Fruit fly (Drosophila melanogaster): ENCODE data around the gene Mps1.

The Mps1 gene

DNA sequence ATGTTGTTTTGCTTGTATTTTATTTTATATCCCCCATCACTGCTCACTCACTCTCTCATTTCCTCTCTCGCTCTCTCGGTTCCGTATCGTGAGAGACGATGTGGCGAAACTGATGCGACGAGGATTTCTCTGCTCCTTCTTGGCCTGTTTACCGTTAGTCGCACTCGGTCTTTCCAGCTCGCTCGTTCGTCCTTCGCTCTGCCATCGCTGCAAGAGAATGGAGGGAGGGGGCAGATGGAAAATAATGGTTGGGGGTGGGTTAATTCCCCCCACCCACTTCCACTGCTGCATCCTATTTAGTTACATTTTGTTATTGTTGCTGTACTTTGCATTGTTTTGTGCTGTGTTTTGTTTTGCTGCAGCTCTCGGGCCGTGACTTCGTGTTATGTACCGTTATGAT lies 17.2 kb upstream of the Mps1 start:
- TF ChIP-seq usp (GFP tag; optimal IDR thresholded peaks at IDR 0.05): no peak
- no peak for TF ChIP-seq CG8478 (optimal IDR thresholded peaks at IDR 0.05)
- no peak for TF ChIP-seq EcR (GFP tag; optimal IDR thresholded peaks at IDR 0.05)
- no peak for TF ChIP-seq psq (optimal IDR thresholded peaks at IDR 0.05)
- TF ChIP-seq Dll (optimal IDR thresholded peaks at IDR 0.05): no peak
- TF ChIP-seq pan (optimal IDR thresholded peaks at IDR 0.05): no peak

DNA sequence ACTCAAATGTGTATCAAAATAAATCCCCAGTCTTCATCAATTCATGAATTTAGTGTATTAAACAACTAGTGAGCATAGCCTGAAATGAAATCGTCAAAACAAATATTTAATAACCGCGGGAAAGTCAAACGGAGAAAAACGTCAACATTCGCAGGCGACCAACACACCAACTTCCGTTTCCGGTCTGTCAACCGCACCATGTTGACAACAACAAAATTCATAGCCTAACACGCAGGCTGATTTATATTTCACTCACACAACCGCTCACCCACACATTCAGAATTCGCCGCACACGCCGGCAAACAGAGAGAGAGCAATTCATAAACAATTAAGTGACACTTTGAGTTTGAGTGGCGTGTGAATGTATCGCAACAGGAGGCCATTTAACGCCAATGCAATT lies 16.0 kb upstream of the Mps1 start:
- TF ChIP-seq Dll (optimal IDR thresholded peaks at IDR 0.05) (no peak), CG8478 (optimal IDR thresholded peaks at IDR 0.05) (no peak), usp (GFP tag; optimal IDR thresholded peaks at IDR 0.05) (no peak), pan (optimal IDR thresholded peaks at IDR 0.05) (no peak), EcR (GFP tag; optimal IDR thresholded peaks at IDR 0.05) (no peak), psq (optimal IDR thresholded peaks at IDR 0.05) (no peak)

DNA sequence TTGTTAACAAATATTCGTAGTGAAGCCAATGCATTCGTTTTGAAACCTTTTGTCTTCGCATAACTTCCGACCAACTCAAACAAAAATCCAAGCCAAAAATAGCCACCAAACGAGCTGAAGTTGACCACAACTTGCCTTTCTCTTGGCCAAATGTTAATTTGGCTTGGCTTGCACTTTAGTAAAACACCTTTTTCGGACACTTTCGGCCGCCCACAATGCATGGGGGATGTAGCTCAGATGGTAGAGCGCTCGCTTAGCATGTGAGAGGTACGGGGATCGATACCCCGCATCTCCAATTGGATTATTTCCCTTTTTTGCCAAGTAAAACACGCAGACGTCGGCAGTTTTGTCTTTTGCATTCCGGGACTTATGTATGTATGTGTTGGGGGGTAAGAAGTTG lies 14.1 kb upstream of the Mps1 start:
- TF ChIP-seq psq (optimal IDR thresholded peaks at IDR 0.05) (no peak), CG8478 (optimal IDR thresholded peaks at IDR 0.05) (no peak), Dll (optimal IDR thresholded peaks at IDR 0.05) (no peak), usp (GFP tag; optimal IDR thresholded peaks at IDR 0.05) (no peak), EcR (GFP tag; optimal IDR thresholded peaks at IDR 0.05) (no peak), pan (optimal IDR thresholded peaks at IDR 0.05) (no peak)

DNA sequence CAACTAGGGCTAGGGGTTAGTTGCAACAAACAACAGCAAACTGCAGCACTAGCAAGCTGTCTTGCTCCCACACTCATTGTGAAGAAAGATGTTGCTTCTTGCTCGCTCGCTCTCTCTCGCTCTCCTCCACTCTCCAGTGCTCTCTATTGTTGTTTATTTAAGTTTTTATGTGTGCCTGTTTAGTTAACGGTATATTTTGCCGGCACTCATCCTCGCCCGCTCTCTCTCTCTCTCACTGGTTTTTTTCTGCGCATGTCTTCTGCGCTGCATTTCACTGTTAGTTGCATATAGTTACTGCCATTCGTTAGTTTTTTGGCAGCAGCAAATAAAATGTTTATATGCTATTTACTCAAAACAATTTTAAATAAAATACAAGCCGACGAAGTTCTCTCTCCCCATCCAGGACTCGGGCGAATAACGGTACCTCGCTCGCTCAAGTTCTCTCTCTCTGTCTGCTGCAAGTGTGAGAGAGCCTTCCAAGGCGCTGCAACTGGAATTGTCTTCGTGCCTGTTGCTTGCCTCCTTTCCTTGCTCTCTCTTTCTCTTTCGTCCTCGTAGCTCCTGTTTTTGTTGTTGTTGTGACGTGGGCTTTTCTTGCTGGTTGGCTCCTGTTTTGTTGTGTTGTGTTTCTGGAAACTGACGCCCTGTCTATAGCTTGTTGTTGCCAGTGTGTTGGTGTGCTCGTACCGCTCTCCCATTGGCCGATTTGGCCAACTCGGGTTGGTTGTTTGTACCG lies 4.8 kb upstream of the Mps1 start:
- TF ChIP-seq Dll (optimal IDR thresholded peaks at IDR 0.05): no peak
- no peak for TF ChIP-seq CG8478 (optimal IDR thresholded peaks at IDR 0.05)
- TF ChIP-seq psq (optimal IDR thresholded peaks at IDR 0.05): no peak
- no peak for TF ChIP-seq usp (GFP tag; optimal IDR thresholded peaks at IDR 0.05)
- no peak for TF ChIP-seq EcR (GFP tag; optimal IDR thresholded peaks at IDR 0.05)
- no peak for TF ChIP-seq pan (optimal IDR thresholded peaks at IDR 0.05)

DNA sequence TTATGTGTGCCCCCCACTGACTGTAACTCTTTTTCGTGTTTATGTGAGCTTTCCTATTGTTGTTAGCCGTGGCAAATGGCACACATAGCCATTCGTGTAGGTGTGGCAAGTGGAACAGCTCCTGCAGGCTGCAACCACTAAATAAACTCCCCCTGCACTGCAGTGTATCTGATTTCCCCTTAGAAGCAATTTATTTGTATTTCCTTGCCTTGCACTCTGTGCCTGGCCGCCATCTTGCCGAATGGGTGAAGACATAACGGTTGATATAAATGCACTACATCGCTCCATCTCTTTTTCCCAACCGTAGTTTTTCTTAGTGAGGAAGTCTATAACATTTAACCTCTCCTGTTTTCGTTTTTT lies 4.3 kb upstream of the Mps1 start:
- TF ChIP-seq CG8478 (optimal IDR thresholded peaks at IDR 0.05) (no peak), usp (GFP tag; optimal IDR thresholded peaks at IDR 0.05) (no peak), EcR (GFP tag; optimal IDR thresholded peaks at IDR 0.05) (no peak), psq (optimal IDR thresholded peaks at IDR 0.05) (no peak), pan (optimal IDR thresholded peaks at IDR 0.05) (no peak), Dll (optimal IDR thresholded peaks at IDR 0.05) (no peak)

DNA sequence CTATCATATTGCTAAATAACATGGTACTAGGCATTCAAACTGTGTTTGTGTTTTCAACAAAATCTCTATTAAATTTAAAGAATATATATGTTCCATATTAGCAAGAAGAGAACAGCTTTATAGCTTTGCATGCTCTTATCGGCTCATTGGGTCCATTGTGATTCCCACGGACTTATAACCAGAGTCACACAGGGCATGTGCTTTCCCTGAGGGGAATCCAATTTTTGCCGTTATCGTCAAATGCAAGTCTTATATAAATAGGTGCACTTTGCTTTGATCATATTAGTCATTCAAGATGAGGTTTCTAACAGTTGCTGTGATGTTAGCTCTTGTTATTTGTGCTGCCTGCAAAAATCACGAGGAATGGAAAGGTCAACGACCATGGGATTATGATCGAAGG lies 3.8 kb upstream of the Mps1 start, which contains the start of gene CG45045:
CG45045 (plus strand) TSS at position 294 of the 400 bp plus-strand sequence.
- TF ChIP-seq EcR (GFP tag; optimal IDR thresholded peaks at IDR 0.05): no peak
- TF ChIP-seq CG8478 (optimal IDR thresholded peaks at IDR 0.05): no peak
- no peak for TF ChIP-seq Dll (optimal IDR thresholded peaks at IDR 0.05)
- no peak for TF ChIP-seq psq (optimal IDR thresholded peaks at IDR 0.05)
- TF ChIP-seq usp (GFP tag; optimal IDR thresholded peaks at IDR 0.05): no peak

DNA sequence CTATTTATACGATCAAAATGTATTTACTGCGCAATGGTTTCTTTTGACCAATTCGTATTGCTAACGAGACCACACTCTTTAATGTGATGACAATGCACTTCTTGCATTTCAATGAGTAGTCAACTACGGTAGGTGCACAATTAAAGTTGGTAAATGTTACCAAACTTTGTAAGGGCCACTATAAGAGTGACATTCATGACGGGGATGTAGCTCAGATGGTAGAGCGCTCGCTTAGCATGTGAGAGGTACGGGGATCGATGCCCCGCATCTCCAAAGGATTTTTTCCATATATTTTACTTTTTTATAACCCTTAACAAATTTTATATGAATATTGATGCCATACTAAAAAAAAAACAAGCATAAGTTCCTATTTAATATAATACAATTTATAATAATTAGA lies 3.1 kb upstream of the Mps1 start:
- TF ChIP-seq psq (optimal IDR thresholded peaks at IDR 0.05): no peak
- no peak for TF ChIP-seq usp (GFP tag; optimal IDR thresholded peaks at IDR 0.05)
- TF ChIP-seq CG8478 (optimal IDR thresholded peaks at IDR 0.05): no peak
- no peak for TF ChIP-seq Dll (optimal IDR thresholded peaks at IDR 0.05)
- TF ChIP-seq pan (optimal IDR thresholded peaks at IDR 0.05): no peak
- no peak for TF ChIP-seq EcR (GFP tag; optimal IDR thresholded peaks at IDR 0.05)

DNA sequence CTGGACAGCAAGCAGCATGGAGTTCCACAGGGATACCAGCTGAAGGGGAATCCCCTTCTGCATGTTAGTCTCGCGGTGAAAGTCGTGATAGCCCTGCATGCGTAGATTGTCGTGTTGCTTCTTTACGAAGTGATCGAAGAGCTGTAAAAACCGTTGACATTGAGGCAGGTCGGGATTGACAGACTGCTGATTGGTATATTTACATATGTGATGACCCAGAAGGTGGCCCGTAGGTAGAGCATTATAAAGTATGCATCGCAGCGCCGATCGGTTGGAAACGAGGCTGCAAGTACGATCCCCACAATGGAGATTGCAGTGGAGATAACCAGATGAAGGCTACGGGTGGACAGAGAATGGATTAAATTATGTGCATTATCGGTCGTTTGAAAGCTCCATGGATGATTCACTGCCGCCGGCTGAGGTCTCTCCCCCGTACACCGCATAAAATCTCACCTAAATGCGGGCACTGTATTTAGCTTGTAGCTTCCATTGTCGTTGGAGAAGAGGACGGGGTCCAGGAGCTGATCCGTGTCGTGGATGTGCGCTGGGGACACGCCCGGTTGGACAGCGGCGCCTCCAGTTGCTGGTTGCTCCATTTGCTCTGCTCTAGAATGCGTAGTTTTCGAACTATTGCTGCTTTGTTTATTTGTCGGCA lies 742 bp upstream of the Mps1 start:
- TF ChIP-seq pan (optimal IDR thresholded peaks at IDR 0.05) (no peak), usp (GFP tag; optimal IDR thresholded peaks at IDR 0.05) (no peak), psq (optimal IDR thresholded peaks at IDR 0.05) (no peak), CG8478 (optimal IDR thresholded peaks at IDR 0.05) (no peak), Dll (optimal IDR thresholded peaks at IDR 0.05) (no peak), EcR (GFP tag; optimal IDR thresholded peaks at IDR 0.05) (no peak)

DNA sequence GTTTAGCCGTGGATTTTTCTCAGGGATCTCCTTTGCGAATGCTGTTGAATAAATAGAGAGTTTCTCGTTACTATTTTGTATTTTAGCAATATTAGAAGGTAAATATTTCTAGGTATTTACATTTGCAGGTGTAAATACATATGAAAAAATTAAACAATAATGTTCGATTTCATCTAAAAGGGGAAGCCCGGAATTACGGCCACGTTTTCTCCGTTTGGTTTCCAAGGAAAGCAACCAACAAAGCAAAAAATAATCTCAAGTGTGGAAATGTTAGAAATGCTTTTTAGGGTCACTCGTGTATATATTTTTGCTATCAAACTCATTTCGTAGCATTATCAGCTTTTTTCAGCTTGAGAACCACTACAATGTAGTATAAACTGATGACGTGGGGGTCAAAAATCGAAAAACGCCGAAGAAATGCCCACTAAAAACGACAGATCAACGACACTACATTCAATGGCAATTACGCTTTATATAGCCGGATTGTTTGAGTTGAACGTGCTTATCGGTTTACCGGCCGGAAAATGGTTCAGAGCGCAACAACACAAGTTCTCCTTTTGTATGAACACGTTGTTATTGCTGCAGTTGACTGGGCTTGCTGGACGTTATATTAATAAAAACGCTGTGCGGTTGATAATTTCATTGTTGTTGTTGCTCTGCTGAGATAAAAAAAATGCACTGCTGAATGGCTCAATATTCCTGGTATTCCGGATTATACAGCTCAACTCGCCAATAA lies 7.2 kb downstream of the Mps1 start:
- TF ChIP-seq pan (optimal IDR thresholded peaks at IDR 0.05) (no peak), Dll (optimal IDR thresholded peaks at IDR 0.05) (no peak), CG8478 (optimal IDR thresholded peaks at IDR 0.05) (no peak), EcR (GFP tag; optimal IDR thresholded peaks at IDR 0.05) (peak in 1 of 2 experiments; percentile 51)

DNA sequence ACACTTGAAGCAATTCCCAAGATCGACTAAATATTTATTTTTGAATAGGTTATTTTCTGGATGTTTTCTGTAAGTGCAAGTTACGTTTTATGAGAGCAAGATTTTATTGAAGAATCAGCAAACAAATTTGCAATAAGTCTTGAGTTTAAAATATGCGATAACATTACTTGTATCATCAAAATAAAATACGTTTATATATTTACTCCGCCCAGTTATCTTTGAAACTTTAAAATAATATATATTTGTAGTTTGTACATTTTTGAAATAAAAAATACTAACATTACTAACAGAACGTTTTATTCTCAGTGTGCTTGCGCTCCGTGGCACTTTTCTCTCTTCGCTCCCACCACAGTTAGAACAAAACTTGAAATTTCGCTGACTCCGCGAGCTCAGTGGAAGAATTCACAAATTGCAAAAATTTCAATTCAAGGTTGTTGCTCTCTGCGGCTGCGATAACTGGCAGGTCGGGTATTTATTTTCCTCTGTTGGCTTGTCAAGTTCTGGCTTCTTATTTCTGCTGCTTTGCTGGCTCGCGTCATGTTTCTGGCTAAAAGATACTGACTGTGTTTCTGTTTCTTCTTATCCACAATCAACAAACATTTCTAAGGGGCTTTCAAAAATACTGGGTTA lies 8.4 kb downstream of the Mps1 start:
- TF ChIP-seq pan (optimal IDR thresholded peaks at IDR 0.05): no peak

DNA sequence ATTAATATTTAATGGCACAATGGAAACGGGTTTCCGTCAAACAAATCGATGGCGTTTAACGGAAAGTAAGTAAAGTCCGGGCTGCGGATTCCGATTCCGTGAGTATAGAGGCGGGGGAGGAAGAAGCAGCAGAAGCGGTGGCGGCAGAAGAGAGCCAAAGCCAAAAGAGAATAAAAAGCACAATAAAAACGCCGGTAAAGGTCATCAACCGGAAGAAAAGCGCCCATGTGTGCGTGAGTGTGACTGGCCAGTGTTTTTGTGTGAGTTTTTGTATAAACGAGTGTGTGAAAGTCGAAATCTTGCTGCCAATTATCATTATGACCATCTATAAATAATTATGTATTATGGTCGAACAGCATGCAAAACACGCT lies 9.2 kb downstream of the Mps1 start:
- TF ChIP-seq EcR (GFP tag; optimal IDR thresholded peaks at IDR 0.05) (peak; percentile 83 to 85), psq (optimal IDR thresholded peaks at IDR 0.05) (no peak)

DNA sequence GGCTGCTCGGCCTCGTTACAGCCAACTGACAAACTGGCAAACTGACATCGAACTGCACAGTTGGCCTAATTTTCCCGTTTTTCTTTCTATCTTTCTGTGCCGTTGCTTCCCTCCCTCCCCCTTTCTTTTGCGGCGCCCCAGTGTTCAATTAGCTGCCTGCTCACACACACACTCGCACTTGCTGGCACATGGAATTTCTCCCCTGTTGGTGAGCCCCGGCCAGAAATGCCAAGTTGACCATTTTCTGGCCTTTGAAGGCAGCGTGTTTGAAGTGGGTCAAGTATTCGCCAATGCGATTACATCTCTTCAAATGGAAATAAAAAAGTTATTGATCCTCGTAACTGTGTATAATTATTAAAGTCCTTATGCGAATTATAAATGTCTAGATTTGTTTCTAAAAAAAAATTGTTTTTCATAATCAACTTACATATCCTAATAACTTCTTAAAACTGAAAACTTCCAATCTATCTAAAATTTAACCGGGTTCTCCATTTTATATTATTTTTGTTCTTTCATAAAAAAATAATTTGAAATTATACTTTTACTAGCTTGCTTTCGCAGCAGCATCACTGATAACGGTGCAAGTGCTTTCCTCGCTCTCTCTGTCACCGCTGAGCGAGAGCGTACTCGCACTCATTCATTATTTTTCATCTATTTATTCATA lies 9.7 kb downstream of the Mps1 start:
- TF ChIP-seq pan (optimal IDR thresholded peaks at IDR 0.05): no peak
- no peak for TF ChIP-seq usp (GFP tag; optimal IDR thresholded peaks at IDR 0.05)
- TF ChIP-seq psq (optimal IDR thresholded peaks at IDR 0.05): no peak
- no peak for TF ChIP-seq Dll (optimal IDR thresholded peaks at IDR 0.05)
- no peak for TF ChIP-seq CG8478 (optimal IDR thresholded peaks at IDR 0.05)
- no peak for TF ChIP-seq EcR (GFP tag; optimal IDR thresholded peaks at IDR 0.05)

Measured in whole organism.